Worm (Caenorhabditis elegans) whole organism, L2 larva: Measurements from ENCODE around the gene hpo-10.
A peak's percentile ranks its signal among the peaks of the same experiment; 100 is the strongest.

Source experiments
- C34F6.9 ChIP-seq: fragments of 150-350 bp; optimal IDR thresholded peaks from 2 replicates; lab custom pipeline; 2014; ENCODE audit warnings: missing biosample characterization, missing genetic modification characterization
- F13H6.1 ChIP-seq: sonication (generic microtip); optimal IDR thresholded peaks from 2 replicates; lab custom pipeline; 2016; ENCODE audit warnings: missing genetic modification characterization, missing compliant biosample characterization
- R02D3.7 ChIP-seq: fragments of 150-350 bp; optimal IDR thresholded peaks from 2 replicates; lab custom pipeline; 2014; ENCODE audit warnings: missing biosample characterization, missing genetic modification characterization
- Y55F3AM.14 ChIP-seq: fragments of 200-800 bp; sonication (Bioruptor generic); optimal IDR thresholded peaks from 2 replicates; lab custom pipeline; 2018; ENCODE audit warnings: mild to moderate bottlenecking, missing genetic modification characterization, missing compliant biosample characterization
- aly-2 ChIP-seq: fragments of 150-350 bp; optimal IDR thresholded peaks from 2 replicates; lab custom pipeline; 2014; ENCODE audit warnings: missing biosample characterization, missing genetic modification characterization
- ama-1 ChIP-seq: fragments of 150-350 bp; optimal IDR thresholded peaks from 2 replicates; lab custom pipeline; 2018; ENCODE audit warnings: inconsistent platforms
- ceh-16 ChIP-seq: fragments of 150-350 bp; optimal IDR thresholded peaks from 2 replicates; lab custom pipeline; 2014; ENCODE audit warnings: missing biosample characterization, missing genetic modification characterization
- ceh-82 ChIP-seq: fragments of 150-350 bp; optimal IDR thresholded peaks from 2 replicates; lab custom pipeline; 2014; ENCODE audit warnings: missing biosample characterization, missing genetic modification characterization
- egl-27 ChIP-seq: sonication (generic microtip); optimal IDR thresholded peaks from 3 replicates; lab custom pipeline; 2017; ENCODE audit warnings: missing biosample characterization, missing genetic modification reagents, missing genetic modification characterization
- elt-1 ChIP-seq: fragments of 150-350 bp; optimal IDR thresholded peaks from 2 replicates; lab custom pipeline; 2014; ENCODE audit warnings: missing biosample characterization, missing genetic modification characterization
- elt-3 ChIP-seq: sonication (generic microtip); optimal IDR thresholded peaks from 2 replicates; lab custom pipeline; 2017; ENCODE audit warnings: missing biosample characterization, missing genetic modification characterization
- gmeb-1 ChIP-seq: fragments of 150-350 bp; optimal IDR thresholded peaks from 2 replicates; lab custom pipeline; 2014; ENCODE audit warnings: missing biosample characterization, missing genetic modification characterization
- lin-11 ChIP-seq: fragments of 150-350 bp; sonication (generic microtip); optimal IDR thresholded peaks from 2 replicates; lab custom pipeline; 2014; ENCODE audit warnings: missing biosample characterization, missing genetic modification characterization, inconsistent platforms, mixed read lengths
- lin-13 ChIP-seq: fragments of 150-350 bp; optimal IDR thresholded peaks from 2 replicates; lab custom pipeline; 2014; ENCODE audit warnings: missing biosample characterization, missing genetic modification reagents, missing genetic modification characterization
- lsy-2 ChIP-seq, 2 experiments: fragments of 150-350 bp in 1 of 2; sonication (generic microtip) in 1 of 2; optimal IDR thresholded peaks; 2 replicates each; lab custom pipeline; 2014 to 2017; ENCODE audit warnings: missing biosample characterization in 2 of 2, missing genetic modification characterization in 2 of 2
- mdl-1 ChIP-seq, 2 experiments: fragments of 150-350 bp in 1 of 2; sonication (generic microtip) in 1 of 2; optimal IDR thresholded peaks; 2 replicates each; lab custom pipeline; 2017; ENCODE audit warnings: missing biosample characterization in 2 of 2, missing genetic modification characterization in 2 of 2
- nhr-12 ChIP-seq: fragments of 150-350 bp; optimal IDR thresholded peaks from 2 replicates; lab custom pipeline; 2014; ENCODE audit warnings: missing biosample characterization, missing genetic modification characterization
- nhr-129 ChIP-seq: fragments of 150-350 bp; optimal IDR thresholded peaks from 2 replicates; lab custom pipeline; 2014; ENCODE audit warnings: missing biosample characterization, missing genetic modification characterization
- nhr-23 ChIP-seq: fragments of 150-350 bp; optimal IDR thresholded peaks from 2 replicates; lab custom pipeline; 2014; ENCODE audit warnings: missing biosample characterization, missing genetic modification reagents, missing genetic modification characterization
- nhr-237 ChIP-seq: fragments of 150-350 bp; optimal IDR thresholded peaks from 2 replicates; lab custom pipeline; 2014; ENCODE audit warnings: missing biosample characterization, missing genetic modification characterization
- nhr-25 ChIP-seq: fragments of 150-350 bp; sonication (generic microtip); optimal IDR thresholded peaks from 3 replicates; lab custom pipeline; 2014; ENCODE audit warnings: missing biosample characterization, missing genetic modification characterization
- nhr-77 ChIP-seq: fragments of 150-350 bp; optimal IDR thresholded peaks from 2 replicates; lab custom pipeline; 2014; ENCODE audit warnings: missing biosample characterization, missing genetic modification characterization
- peb-1 ChIP-seq: fragments of 150-350 bp; optimal IDR thresholded peaks from 2 replicates; lab custom pipeline; 2014; ENCODE audit warnings: missing biosample characterization, missing genetic modification characterization
- sem-4 ChIP-seq: fragments of 150-350 bp; optimal IDR thresholded peaks from 2 replicates; lab custom pipeline; 2014; ENCODE audit warnings: missing biosample characterization, missing genetic modification reagents, missing genetic modification characterization
- sma-9 ChIP-seq, 2 experiments: fragments of 150-350 bp in 1 of 2; sonication (generic microtip) in 1 of 2; optimal IDR thresholded peaks; 2 replicates each; lab custom pipeline; 2014 to 2016; ENCODE audit warnings: missing genetic modification characterization in 2 of 2, mild to moderate bottlenecking in 1 of 2, missing biosample characterization in 1 of 2, missing compliant biosample characterization in 1 of 2, missing genetic modification reagents in 1 of 2, moderate library complexity in 1 of 2
- snpc-4 ChIP-seq: fragments of 150-350 bp; optimal IDR thresholded peaks from 2 replicates; lab custom pipeline; 2014; ENCODE audit warnings: missing biosample characterization, missing genetic modification characterization
- unc-39 ChIP-seq: fragments of 150-350 bp; optimal IDR thresholded peaks from 2 replicates; lab custom pipeline; 2014; ENCODE audit warnings: missing biosample characterization, missing genetic modification characterization
- unc-55 ChIP-seq: fragments of 150-350 bp; sonication (generic microtip); optimal IDR thresholded peaks from 3 replicates; lab custom pipeline; 2014; ENCODE audit warnings: missing biosample characterization, missing genetic modification reagents, missing genetic modification characterization
- zag-1 ChIP-seq: fragments of 150-350 bp; optimal IDR thresholded peaks from 2 replicates; lab custom pipeline; 2014; ENCODE audit warnings: missing biosample characterization, missing genetic modification characterization
- ztf-1 ChIP-seq: fragments of 200-800 bp; sonication (Bioruptor generic); conservative IDR thresholded peaks from 2 replicates; pipeline ENCODE4 v1.3.6; 2022; ENCODE audit warnings: missing genetic modification characterization, missing compliant biosample characterization
- ztf-11 ChIP-seq: sonication (generic microtip); optimal IDR thresholded peaks from 2 replicates; lab custom pipeline; 2017; ENCODE audit warnings: missing biosample characterization, missing genetic modification characterization
- ztf-4 ChIP-seq: fragments of 150-350 bp; optimal IDR thresholded peaks from 2 replicates; lab custom pipeline; 2014; ENCODE audit warnings: missing biosample characterization, missing genetic modification characterization

hpo-10 gene

ce11 chrIII:5884459-5884858 is 5.2 kb downstream of the hpo-10 start:
- TF ChIP-seq C34F6.9 (tag; lab: Kevin White, UChicago), result no peak
- TF ChIP-seq unc-39 (tag; lab: Kevin White, UChicago), result no peak
- no peak for TF ChIP-seq F13H6.1 (tag; lab: Kevin White, UChicago)
- TF ChIP-seq nhr-23 (tag; lab: Kevin White, UChicago), result no peak
- no peak for TF ChIP-seq elt-3
- TF ChIP-seq ztf-4, result no peak
- no peak for TF ChIP-seq peb-1 (tag; lab: Kevin White, UChicago)

DNA sequence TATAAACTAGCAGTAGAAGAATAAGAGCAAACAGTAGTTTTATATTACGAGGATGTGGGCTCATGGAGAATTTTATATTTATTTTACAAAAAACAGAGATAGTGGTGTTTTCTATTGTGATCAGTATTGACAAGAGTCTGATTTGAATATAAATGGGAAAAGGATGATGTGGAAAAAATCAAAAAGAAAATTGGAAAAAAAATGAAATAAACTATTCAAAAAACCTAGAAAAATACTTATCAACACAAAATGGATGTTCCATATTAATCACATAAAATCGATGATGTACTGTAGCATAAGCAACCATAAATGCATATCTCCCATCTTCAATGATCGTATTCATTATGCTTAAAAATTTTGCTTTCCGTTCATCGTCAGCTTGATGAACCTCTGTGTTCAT is 7.6 kb downstream of the hpo-10 start, which contains the start of gene C28H8.7:
Gene C28H8.7, minus strand, starts transcription at position 101 of the 400 bp plus-strand sequence.
- no peak for TF ChIP-seq nhr-23 (tag; lab: Kevin White, UChicago)
- no peak for TF ChIP-seq peb-1 (tag; lab: Kevin White, UChicago)
- TF ChIP-seq lin-11 (tag; lab: Kevin White, UChicago), result no peak
- TF ChIP-seq unc-39 (tag; lab: Kevin White, UChicago), result no peak
- TF ChIP-seq mdl-1 (tag; optimal IDR thresholded peaks at IDR 0.05; lab: Kevin White, UChicago), result no peak
- TF ChIP-seq gmeb-1 (tag; lab: Kevin White, UChicago), result no peak
- TF ChIP-seq zag-1, result no peak
- TF ChIP-seq nhr-77, result no peak
- no peak for TF ChIP-seq sem-4 (tag; lab: Kevin White, UChicago)
- TF ChIP-seq lsy-2 (tag; optimal IDR thresholded peaks at IDR 0.05; lab: Kevin White, UChicago), result no peak
- no peak for TF ChIP-seq snpc-4
- TF ChIP-seq ceh-82 (tag; lab: Kevin White, UChicago), result no peak
- no peak for TF ChIP-seq nhr-12 (tag; lab: Kevin White, UChicago)

DNA sequence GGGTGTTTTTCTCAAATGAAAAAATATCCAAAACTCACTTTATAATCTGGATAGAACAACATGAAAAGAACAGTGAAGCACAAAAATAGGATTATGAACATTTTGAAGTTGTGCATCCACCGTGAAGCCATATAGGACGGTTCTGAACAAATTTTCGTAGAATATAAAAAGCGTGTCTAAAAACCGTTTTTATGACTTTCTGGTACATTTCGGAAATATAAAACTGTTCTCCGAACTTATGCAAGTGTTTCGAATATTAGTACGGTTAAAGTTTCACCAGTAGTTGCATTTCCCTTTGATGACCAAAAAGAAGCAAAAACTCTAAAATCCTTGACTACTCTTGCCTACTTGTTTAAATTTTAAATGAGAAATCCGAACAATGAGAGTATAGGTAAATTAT is 9.4 kb downstream of the hpo-10 start, which contains the start of gene C28H8.8:
Gene C28H8.8, minus strand, starts transcription at position 101 of the 400 bp plus-strand sequence.
- TF ChIP-seq elt-3 (no peak), sma-9 (GFP tag; optimal IDR thresholded peaks at IDR 0.05; lab: Kevin White, UChicago) (no peak), sma-9 (tag; optimal IDR thresholded peaks at IDR 0.05; lab: Kevin White, UChicago) (no peak), ztf-11 (tag; lab: Kevin White, UChicago) (no peak), nhr-237 (tag; lab: Kevin White, UChicago) (no peak), egl-27 (no peak)

DNA sequence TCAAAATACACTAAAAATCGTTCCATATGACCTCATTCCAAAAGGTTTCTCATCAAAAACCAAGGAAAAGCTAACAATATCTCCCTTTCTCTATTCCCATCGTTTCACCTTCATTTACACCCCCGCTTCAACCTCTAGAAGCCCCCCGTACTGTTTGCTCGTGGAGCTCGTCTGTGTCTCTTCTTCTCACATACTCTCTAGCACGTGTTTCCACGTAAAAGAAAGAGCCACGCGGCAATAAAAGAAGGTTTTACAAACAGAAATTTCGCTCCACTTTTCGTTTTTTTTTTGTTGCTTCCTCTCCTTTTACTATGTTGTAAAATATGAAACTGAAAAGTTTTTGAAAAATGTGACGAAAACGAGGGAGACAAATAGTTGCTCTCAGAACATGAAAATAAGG is 13.6 kb downstream of the hpo-10 start:
- TF ChIP-seq F13H6.1 (tag; lab: Kevin White, UChicago) (peak; percentile 31), elt-1 (no peak), nhr-25 (tag; lab: Kevin White, UChicago) (no peak)

DNA sequence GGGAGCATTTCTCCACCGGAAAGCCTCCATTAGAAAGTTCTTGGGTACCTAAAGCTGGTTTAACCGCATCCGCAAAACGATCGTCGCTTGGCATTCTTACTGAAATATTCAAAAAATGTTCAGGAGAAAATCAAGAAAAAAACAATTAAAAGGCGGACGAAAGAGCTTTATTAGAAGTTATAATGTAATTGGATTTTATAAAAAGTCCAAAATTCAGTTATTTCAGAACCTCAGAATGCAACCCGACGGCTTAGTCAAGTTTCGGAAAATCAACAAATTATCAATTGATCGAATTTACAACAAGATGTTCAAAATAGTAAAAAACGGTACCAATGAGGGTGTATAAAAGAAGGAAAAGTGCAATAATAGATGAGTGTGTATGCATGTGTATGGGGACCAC is 16.6 kb downstream of the hpo-10 start, which contains the start of gene pxl-1:
Gene pxl-1, minus strand, starts transcription at position 101 of the 400 bp plus-strand sequence.
- TF ChIP-seq nhr-77, result no peak

ce11 chrIII:5897468-5897867 is 18.2 kb downstream of the hpo-10 start:
- no peak for TF ChIP-seq nhr-77
- no peak for TF ChIP-seq nhr-237 (tag; lab: Kevin White, UChicago)
- no peak for TF ChIP-seq lin-11 (tag; lab: Kevin White, UChicago)
- TF ChIP-seq nhr-129, result peak; percentile 17
- no peak for TF ChIP-seq peb-1 (tag; lab: Kevin White, UChicago)
- TF ChIP-seq aly-2, result no peak
- peak; percentile 61 for TF ChIP-seq Y55F3AM.14
- no peak for TF ChIP-seq ceh-16 (tag; lab: Kevin White, UChicago)
- no peak for TF ChIP-seq mdl-1 (tag; optimal IDR thresholded peaks at IDR 0.05; lab: Kevin White, UChicago)
- TF ChIP-seq R02D3.7, result no peak
- TF ChIP-seq unc-55, result peak; percentile 30
- TF ChIP-seq lsy-2 (tag; optimal IDR thresholded peaks at IDR 0.05; lab: Kevin White, UChicago), result peak in 1 of 2 experiments; percentile 9
- TF ChIP-seq C34F6.9 (tag; lab: Kevin White, UChicago), result peak; percentile 42

DNA sequence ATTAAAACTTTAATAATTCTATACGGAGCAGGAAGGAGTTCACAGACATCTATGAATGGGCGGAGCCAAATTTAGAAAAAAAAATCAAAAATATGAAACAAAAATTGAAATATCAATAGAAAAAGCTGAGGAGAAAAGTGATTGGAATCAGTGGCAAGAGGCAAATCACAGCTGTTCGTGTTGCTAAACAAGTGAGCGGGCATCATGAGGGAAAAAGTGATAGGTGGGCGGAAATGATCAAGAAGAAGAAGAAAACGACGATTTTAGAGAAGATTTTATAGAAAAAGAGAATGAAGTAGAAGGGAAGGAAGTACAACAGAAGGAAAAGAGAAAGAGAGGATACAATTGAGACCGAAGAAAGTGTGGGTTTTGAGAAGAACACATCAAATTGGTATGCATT is 19.3 kb downstream of the hpo-10 start:
- TF ChIP-seq unc-55 (peak; percentile 23), ztf-4 (no peak), lsy-2 (tag; optimal IDR thresholded peaks at IDR 0.05; lab: Kevin White, UChicago) (peak in 1 of 2 experiments; percentile 15), elt-3 (no peak), ztf-1 (GFP tag; lab: Robert Waterston, UW) (no peak), R02D3.7 (no peak), ama-1 (lab: Kevin White, UChicago) (no peak), F13H6.1 (tag; lab: Kevin White, UChicago) (peak; percentile 12), nhr-129 (peak; percentile 7), lin-13 (GFP tag; lab: Kevin White, UChicago) (no peak)
